Worm (Caenorhabditis elegans): ENCODE measurements around the gene sel-7.

- TF ChIP-seq ama-1 (optimal IDR thresholded peaks at IDR 0.05) (no peak), flt-1 (GFP tag; IDR thresholded peaks at IDR 0.05) (no peak), aly-1 (tag; optimal IDR thresholded peaks at IDR 0.05) (no peak), ceh-36 (tag; optimal IDR thresholded peaks at IDR 0.05) (no peak), sea-1 (GFP tag; conservative IDR thresholded peaks at IDR 0.05) (no peak), ceh-13 (GFP tag; optimal IDR thresholded peaks at IDR 0.05) (no peak), ets-7 (tag; optimal IDR thresholded peaks at IDR 0.05) (no peak), tbx-11 (GFP tag; IDR thresholded peaks at IDR 0.05) (no peak), pes-1 (GFP tag; IDR thresholded peaks at IDR 0.05) (no peak), hnd-1 (tag; optimal IDR thresholded peaks at IDR 0.05) (no peak), hmg-4 (GFP tag; optimal IDR thresholded peaks at IDR 0.05) (no peak), scrt-1 (GFP tag; IDR thresholded peaks at IDR 0.05) (no peak)
Measured at ce11 chrX:14303078-14303477, 37.2 kb downstream of the sel-7 start, which contains the start of gene C11H1.5.
